Worm (Caenorhabditis elegans): ENCODE measurements around the gene ceh-20.

Gene ceh-20

DNA sequence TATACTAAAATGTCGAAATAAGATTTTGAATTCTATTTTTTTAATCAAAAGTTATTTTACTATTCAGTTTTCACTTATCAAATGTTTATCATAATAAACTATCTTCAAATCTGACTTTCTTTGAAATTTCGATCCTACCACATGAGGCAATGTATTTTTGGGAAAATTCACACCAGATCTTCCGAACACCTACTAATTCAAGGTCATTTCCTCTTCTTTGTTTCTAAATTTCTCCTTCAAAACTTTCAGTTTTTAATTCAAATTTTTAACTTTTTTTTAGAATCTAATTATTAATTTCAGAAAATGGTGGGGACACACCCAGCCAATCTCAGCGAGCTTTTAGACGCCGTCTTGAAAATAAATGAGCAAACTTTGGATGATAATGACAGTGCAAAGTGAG, at the start of gene ceh-20:
Gene ceh-20, plus strand, starts transcription at position 301 of the 400 bp plus-strand sequence.
- TF ChIP-seq aly-2 (tag; optimal IDR thresholded peaks at IDR 0.05) (no peak), unc-130 (tag; optimal IDR thresholded peaks at IDR 0.05) (no peak), fkh-8 (tag; optimal IDR thresholded peaks at IDR 0.05) (no peak), tlp-1 (tag; optimal IDR thresholded peaks at IDR 0.05) (no peak), unc-62 (GFP tag; optimal IDR thresholded peaks at IDR 0.05) (no peak), rnt-1 (tag; optimal IDR thresholded peaks at IDR 0.05) (no peak), nhr-19 (GFP tag; conservative IDR thresholded peaks at IDR 0.05) (no peak), nhr-77 (tag; optimal IDR thresholded peaks at IDR 0.05) (no peak), nhr-12 (tag; optimal IDR thresholded peaks at IDR 0.05) (no peak), nhr-237 (tag; optimal IDR thresholded peaks at IDR 0.05) (no peak), nhr-76 (tag; optimal IDR thresholded peaks at IDR 0.05) (no peak), pag-3 (tag; optimal IDR thresholded peaks at IDR 0.05; ENCODE audit: borderline replicate concordance, insufficient read depth) (no peak), ceh-63 (GFP tag; optimal IDR thresholded peaks at IDR 0.05) (no peak), ces-1 (GFP tag; optimal IDR thresholded peaks at IDR 0.05) (no peak), fkh-4 (tag; optimal IDR thresholded peaks at IDR 0.05; ENCODE audit: borderline replicate concordance) (no peak), hpl-2 (GFP tag; optimal IDR thresholded peaks at IDR 0.05) (no peak)

DNA sequence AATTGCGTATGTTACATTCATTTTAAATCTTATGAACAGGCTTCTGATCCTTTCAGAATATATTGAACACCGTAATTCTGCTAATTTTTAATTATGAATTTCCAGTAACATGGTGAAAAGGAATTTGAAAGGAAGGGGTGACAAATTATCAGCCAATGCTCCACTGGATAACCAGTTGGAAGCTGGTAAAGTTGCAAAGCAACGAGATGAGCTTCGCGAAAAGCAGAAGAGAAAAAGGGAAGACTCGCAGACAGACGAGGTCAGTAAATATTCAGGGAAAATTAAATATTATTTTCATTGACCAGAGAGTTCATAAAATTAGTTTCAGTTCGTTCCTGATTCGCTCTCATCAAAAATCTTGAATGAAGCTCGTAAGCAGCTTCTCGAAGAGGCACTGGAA, 47.8 kb upstream of the ceh-20 start, which contains the start of gene byn-1:
Gene byn-1, plus strand, starts transcription at position 106 of the 400 bp plus-strand sequence.
- TF ChIP-seq lsy-2 (tag; optimal IDR thresholded peaks at IDR 0.05) (peak in 1 of 2 experiments; percentile 18), C34B4.2 (tag; optimal IDR thresholded peaks at IDR 0.05) (no peak), isw-1 (GFP tag; IDR thresholded peaks at IDR 0.05) (no peak)

ce11 chrIII:6935269-6936017, 44.2 kb upstream of the ceh-20 start, which contains the start of the genes F57B9.8 and coq-2:
Gene F57B9.8 (minus strand): TSS chrIII:6935319.
Gene coq-2 (plus strand): TSS chrIII:6935967.
- no peak for TF ChIP-seq C16A3.4 (tag; optimal IDR thresholded peaks at IDR 0.05)
- TF ChIP-seq unc-130 (tag; optimal IDR thresholded peaks at IDR 0.05): no peak
- no peak for TF ChIP-seq lsy-2 (tag; optimal IDR thresholded peaks at IDR 0.05)
- TF ChIP-seq ceh-63 (GFP tag; optimal IDR thresholded peaks at IDR 0.05): no peak
- no peak for TF ChIP-seq lin-14 (GFP tag; optimal IDR thresholded peaks at IDR 0.05)
- no peak for TF ChIP-seq snpc-4 (tag; optimal IDR thresholded peaks at IDR 0.05)
- no peak for TF ChIP-seq nhr-47 (tag; optimal IDR thresholded peaks at IDR 0.05)
- TF ChIP-seq pax-3 (tag; optimal IDR thresholded peaks at IDR 0.05): no peak
- no peak for TF ChIP-seq tlp-1 (tag; optimal IDR thresholded peaks at IDR 0.05)
- no peak for TF ChIP-seq nhr-71 (tag; optimal IDR thresholded peaks at IDR 0.05)
- no peak for TF ChIP-seq ceh-82 (tag; optimal IDR thresholded peaks at IDR 0.05)
- TF ChIP-seq mdl-1 (tag; optimal IDR thresholded peaks at IDR 0.05): no peak
- TF ChIP-seq dsc-1 (tag; optimal IDR thresholded peaks at IDR 0.05): no peak
- no peak for TF ChIP-seq skn-1 (tag; optimal IDR thresholded peaks at IDR 0.05)
- no peak for TF ChIP-seq nhr-12 (tag; optimal IDR thresholded peaks at IDR 0.05)
- TF ChIP-seq irx-1 (tag; optimal IDR thresholded peaks at IDR 0.05): no peak
- TF ChIP-seq sptf-1 (tag; optimal IDR thresholded peaks at IDR 0.05): no peak
- no peak for TF ChIP-seq swsn-7 (tag; optimal IDR thresholded peaks at IDR 0.05)
- no peak for TF ChIP-seq sox-4 (tag; optimal IDR thresholded peaks at IDR 0.05)

DNA sequence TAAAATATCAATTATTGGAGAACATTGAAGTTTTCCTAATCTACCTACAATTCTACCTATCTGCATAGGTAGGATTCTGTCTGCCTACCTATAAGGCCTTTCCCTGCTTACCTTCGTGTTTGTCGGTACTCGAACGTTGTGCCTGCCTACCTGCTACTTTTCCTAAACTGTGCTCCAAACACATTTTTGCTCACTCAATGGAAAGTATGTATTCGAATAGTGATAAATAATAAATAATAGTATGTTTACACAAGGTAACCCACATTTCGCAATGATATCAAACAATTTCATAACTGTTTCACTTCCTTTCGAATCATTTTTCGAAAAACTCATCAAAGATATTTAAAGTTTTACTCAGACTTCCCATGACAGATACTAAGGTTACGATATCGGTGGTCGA, 40.2 kb upstream of the ceh-20 start, which contains the start of gene F57B9.3:
Gene F57B9.3, plus strand, starts transcription at position 301 of the 400 bp plus-strand sequence.
- no peak for TF ChIP-seq lin-15B (tag; optimal IDR thresholded peaks at IDR 0.05)
- TF ChIP-seq ceh-8 (GFP tag; optimal IDR thresholded peaks at IDR 0.05): no peak
- no peak for TF ChIP-seq aly-2 (tag; optimal IDR thresholded peaks at IDR 0.05)
- TF ChIP-seq ets-5 (GFP tag; IDR thresholded peaks at IDR 0.05): no peak
- no peak for TF ChIP-seq nhr-85 (tag)
- TF ChIP-seq fos-1 (tag; optimal IDR thresholded peaks at IDR 0.05): no peak
- no peak for TF ChIP-seq lin-39 (tag; optimal IDR thresholded peaks at IDR 0.05)
- TF ChIP-seq jun-1 (tag; optimal IDR thresholded peaks at IDR 0.05): no peak
- TF ChIP-seq mep-1 (tag; optimal IDR thresholded peaks at IDR 0.05): no peak
- TF ChIP-seq elt-2 (tag; optimal IDR thresholded peaks at IDR 0.05): no peak
- TF ChIP-seq unc-130 (tag; optimal IDR thresholded peaks at IDR 0.05): no peak
- no peak for TF ChIP-seq snpc-4 (tag; optimal IDR thresholded peaks at IDR 0.05)
- no peak for TF ChIP-seq Y116A8C.19 (tag; optimal IDR thresholded peaks at IDR 0.05; ENCODE audit: borderline replicate concordance)
- no peak for TF ChIP-seq dsc-1 (tag; optimal IDR thresholded peaks at IDR 0.05)
- TF ChIP-seq unc-86 (tag; optimal IDR thresholded peaks at IDR 0.05): no peak
- TF ChIP-seq hlh-17 (GFP tag; optimal IDR thresholded peaks at IDR 0.05; ENCODE audit: borderline replicate concordance): no peak
